Worm (Caenorhabditis elegans) whole organism, mixed stage, embryonic: ENCODE results near the gene col-80.

Source experiments
- M03D4.4 ChIP-seq: sonication (generic microtip); optimal IDR thresholded peaks from 2 replicates; lab custom pipeline; 2017; ENCODE audit warnings: mild to moderate bottlenecking, missing genetic modification characterization, missing compliant biosample characterization
- ceh-39 ChIP-seq: fragments of 150-350 bp; optimal IDR thresholded peaks from 2 replicates; lab custom pipeline; 2014; ENCODE audit warnings: missing biosample characterization, missing genetic modification characterization
- ceh-43 ChIP-seq: fragments of 200-800 bp; sonication (Bioruptor generic); optimal IDR thresholded peaks from 2 replicates; lab custom pipeline; 2018; ENCODE audit warnings: mild to moderate bottlenecking, missing genetic modification characterization, moderate library complexity, missing compliant biosample characterization
- ceh-83 ChIP-seq: fragments of 200-800 bp; sonication (Bioruptor generic); optimal IDR thresholded peaks from 2 replicates; lab custom pipeline; 2018; ENCODE audit warnings: mild to moderate bottlenecking, missing genetic modification characterization, missing compliant biosample characterization
- ces-1 ChIP-seq: fragments of 150-350 bp; optimal IDR thresholded peaks from 2 replicates; lab custom pipeline; 2014; ENCODE audit warnings: missing biosample characterization, missing genetic modification reagents, missing genetic modification characterization
- cnd-1 ChIP-seq: fragments of 200-800 bp; sonication (Bioruptor generic); optimal IDR thresholded peaks from 2 replicates; lab custom pipeline; 2018; ENCODE audit warnings: mild to moderate bottlenecking, missing genetic modification characterization, missing compliant biosample characterization
- drap-1 ChIP-seq: fragments of 200-800 bp; sonication (Bioruptor generic); optimal IDR thresholded peaks from 3 replicates; lab custom pipeline; 2018; ENCODE audit warnings: mild to moderate bottlenecking, missing genetic modification characterization, missing compliant biosample characterization
- elt-1 ChIP-seq: sonication (generic microtip); optimal IDR thresholded peaks from 2 replicates; lab custom pipeline; 2017; ENCODE audit warnings: missing genetic modification characterization, mild to moderate bottlenecking, missing compliant biosample characterization, antibody characterized with exemption, moderate library complexity, borderline replicate concordance; ENCODE audit not compliant: insufficient read depth
- elt-3 ChIP-seq: fragments of 150-350 bp; optimal IDR thresholded peaks from 2 replicates; lab custom pipeline; 2014; ENCODE audit warnings: missing biosample characterization, missing genetic modification characterization
- flh-1 ChIP-seq: fragments of 200-800 bp; sonication (Bioruptor generic); optimal IDR thresholded peaks from 2 replicates; lab custom pipeline; 2018; ENCODE audit warnings: mild to moderate bottlenecking, missing genetic modification characterization, moderate library complexity, missing compliant biosample characterization
- ham-2 ChIP-seq: fragments of 200-800 bp; sonication (Bioruptor generic); optimal IDR thresholded peaks from 2 replicates; lab custom pipeline; 2018; ENCODE audit warnings: mild to moderate bottlenecking, missing genetic modification characterization, missing compliant biosample characterization
- hlh-1 ChIP-seq: fragments of 150-350 bp; optimal IDR thresholded peaks from 2 replicates; lab custom pipeline; 2014; ENCODE audit warnings: missing biosample characterization, missing genetic modification reagents, missing genetic modification characterization
- lin-13 ChIP-seq: fragments of 150-350 bp; optimal IDR thresholded peaks from 2 replicates; lab custom pipeline; 2014; ENCODE audit warnings: missing biosample characterization, missing genetic modification characterization
- lin-32 ChIP-seq: fragments of 200-800 bp; sonication (Bioruptor generic); optimal IDR thresholded peaks from 2 replicates; lab custom pipeline; 2018; ENCODE audit warnings: mild to moderate bottlenecking, missing genetic modification characterization, missing compliant biosample characterization
- lsy-2 ChIP-seq: fragments of 150-350 bp; optimal IDR thresholded peaks from 2 replicates; lab custom pipeline; 2014; ENCODE audit warnings: missing biosample characterization, missing genetic modification characterization
- mab-5 ChIP-seq: fragments of 150-350 bp; optimal IDR thresholded peaks from 2 replicates; lab custom pipeline; 2014; ENCODE audit warnings: missing biosample characterization, missing genetic modification characterization
- mep-1 ChIP-seq: fragments of 150-350 bp; optimal IDR thresholded peaks from 2 replicates; lab custom pipeline; 2017; ENCODE audit warnings: missing biosample characterization, missing genetic modification reagents, missing genetic modification characterization, inconsistent platforms
- mls-2 ChIP-seq: sonication (generic microtip); optimal IDR thresholded peaks from 2 replicates; lab custom pipeline; 2016; ENCODE audit warnings: mild to moderate bottlenecking, missing genetic modification characterization, moderate library complexity, missing compliant biosample characterization
- nhr-12 ChIP-seq: fragments of 150-350 bp; optimal IDR thresholded peaks from 2 replicates; lab custom pipeline; 2014; ENCODE audit warnings: missing biosample characterization, missing genetic modification characterization
- nhr-2 ChIP-seq: fragments of 150-350 bp; optimal IDR thresholded peaks from 2 replicates; lab custom pipeline; 2014; ENCODE audit warnings: missing biosample characterization, missing genetic modification characterization
- nhr-237 ChIP-seq: fragments of 150-350 bp; optimal IDR thresholded peaks from 2 replicates; lab custom pipeline; 2014; ENCODE audit warnings: missing biosample characterization, missing genetic modification characterization
- nhr-28 ChIP-seq: fragments of 150-350 bp; optimal IDR thresholded peaks from 2 replicates; lab custom pipeline; 2014; ENCODE audit warnings: missing biosample characterization, missing genetic modification characterization
- unc-120 ChIP-seq: sonication (generic microtip); optimal IDR thresholded peaks from 2 replicates; lab custom pipeline; 2017; ENCODE audit warnings: missing genetic modification characterization, missing compliant biosample characterization; ENCODE audit not compliant: poor library complexity, severe bottlenecking
- unc-62 ChIP-seq: fragments of 150-350 bp; optimal IDR thresholded peaks from 2 replicates; lab custom pipeline; 2014; ENCODE audit warnings: missing biosample characterization, missing genetic modification reagents, missing genetic modification characterization
- ztf-11 ChIP-seq: fragments of 150-350 bp; optimal IDR thresholded peaks from 2 replicates; lab custom pipeline; 2014; ENCODE audit warnings: missing biosample characterization, missing genetic modification characterization

Gene col-80

ce11 chrII:10680130-10680529, 26.9 kb upstream of the col-80 start:
- TF ChIP-seq mab-5 (tag; lab: Kevin White, UChicago) = no peak
- TF ChIP-seq drap-1 (GFP tag; lab: Kevin White, UChicago) = no peak
- TF ChIP-seq ces-1 (GFP tag; lab: Kevin White, UChicago) = peak; percentile 1

DNA sequence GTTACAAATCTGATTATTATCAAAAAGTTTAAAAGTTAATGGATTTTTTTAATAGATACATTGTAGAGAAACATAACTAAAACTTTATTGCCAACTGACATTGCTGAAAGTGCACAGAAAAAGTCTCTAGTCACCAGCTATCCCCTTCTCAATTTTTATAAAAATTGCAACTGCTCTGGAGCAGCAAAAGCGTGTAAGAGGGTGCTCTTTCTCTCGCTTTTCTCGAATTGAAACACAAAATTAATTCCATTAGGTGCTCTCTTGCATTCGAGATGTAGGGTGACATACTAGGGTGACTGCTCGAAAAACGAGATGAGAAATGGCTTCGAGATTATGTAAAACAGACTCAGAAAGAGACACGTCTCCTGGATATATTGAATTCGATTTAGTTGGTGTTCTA, 26.4 kb upstream of the col-80 start:
- TF ChIP-seq nhr-12 (no peak), ces-1 (GFP tag; lab: Kevin White, UChicago) (peak; percentile 63), unc-62 (GFP tag; lab: Kevin White, UChicago) (no peak)

DNA sequence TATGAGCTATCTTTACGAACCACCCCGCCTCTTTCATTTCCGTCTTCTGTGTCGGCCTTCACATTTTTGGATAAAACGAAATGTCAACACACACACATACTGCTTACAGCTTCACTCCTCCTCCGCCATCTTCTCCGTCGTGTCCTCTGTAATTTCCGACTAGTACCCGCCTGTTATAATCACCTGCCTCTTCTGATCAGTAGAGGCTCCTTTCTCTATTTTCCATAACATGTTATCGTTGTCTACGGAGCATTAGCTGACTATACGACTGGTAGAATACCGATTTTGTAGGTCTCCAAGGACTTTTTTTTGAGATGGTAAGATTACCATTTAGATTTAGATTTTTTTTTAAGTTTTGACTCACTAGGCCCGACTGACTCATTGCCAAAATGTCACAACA, 22.0 kb upstream of the col-80 start:
- TF ChIP-seq nhr-28 (tag; lab: Kevin White, UChicago) (no peak), unc-120 (tag; lab: Kevin White, UChicago) (no peak), lin-13 (tag; lab: Kevin White, UChicago) (no peak), mls-2 (tag; lab: Kevin White, UChicago) (no peak)

ce11 chrII:10693655-10694054, 13.3 kb upstream of the col-80 start, which contains the start of gene gbh-1:
TSS of gene gbh-1 (minus strand) at chrII:10693803.
- no peak for TF ChIP-seq hlh-1 (tag; lab: Kevin White, UChicago)
- no peak for TF ChIP-seq mep-1
- no peak for TF ChIP-seq nhr-2 (tag; lab: Kevin White, UChicago)
- TF ChIP-seq lin-13 (tag; lab: Kevin White, UChicago) = no peak
- TF ChIP-seq lin-32 (GFP tag; lab: Kevin White, UChicago) = no peak
- no peak for TF ChIP-seq ceh-43 (GFP tag; lab: Kevin White, UChicago)
- TF ChIP-seq flh-1 (GFP tag; lab: Kevin White, UChicago) = no peak
- TF ChIP-seq elt-3 = no peak
- no peak for TF ChIP-seq ham-2 (GFP tag; lab: Kevin White, UChicago)
- no peak for TF ChIP-seq nhr-12
- no peak for TF ChIP-seq M03D4.4 (tag; lab: Kevin White, UChicago)
- TF ChIP-seq elt-1 = no peak
- no peak for TF ChIP-seq ceh-83 (GFP tag; lab: Kevin White, UChicago)

DNA sequence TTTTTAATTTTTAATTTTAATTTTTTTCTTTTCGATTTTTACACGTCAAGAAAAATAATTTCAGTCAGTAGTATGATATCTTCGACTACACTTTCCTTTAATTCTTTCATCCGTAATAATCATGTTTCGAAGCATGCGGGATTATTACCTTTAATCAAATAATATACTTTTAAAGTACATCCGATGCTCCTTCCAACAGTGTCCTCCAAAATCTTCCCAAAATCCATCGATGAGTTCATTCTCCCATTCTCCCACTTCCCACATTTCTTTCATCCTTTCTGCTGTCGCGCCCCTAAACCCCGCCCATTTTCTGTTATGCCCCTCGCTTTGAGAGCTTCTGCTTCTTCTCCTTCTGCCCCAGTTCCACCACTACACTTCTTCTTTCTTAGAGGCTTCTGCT, 12.3 kb upstream of the col-80 start, which contains the start of gene lgc-57:
Gene lgc-57, plus strand, starts transcription at position 301 of the 400 bp plus-strand sequence.
- no peak for TF ChIP-seq nhr-237
- TF ChIP-seq ham-2 (GFP tag; lab: Kevin White, UChicago) = no peak
- TF ChIP-seq mab-5 (tag; lab: Kevin White, UChicago) = no peak
- TF ChIP-seq ztf-11 (tag; lab: Kevin White, UChicago) = no peak
- TF ChIP-seq drap-1 (GFP tag; lab: Kevin White, UChicago) = no peak
- TF ChIP-seq unc-62 (GFP tag; lab: Kevin White, UChicago) = no peak
- TF ChIP-seq flh-1 (GFP tag; lab: Kevin White, UChicago) = no peak
- TF ChIP-seq elt-1 = no peak

DNA sequence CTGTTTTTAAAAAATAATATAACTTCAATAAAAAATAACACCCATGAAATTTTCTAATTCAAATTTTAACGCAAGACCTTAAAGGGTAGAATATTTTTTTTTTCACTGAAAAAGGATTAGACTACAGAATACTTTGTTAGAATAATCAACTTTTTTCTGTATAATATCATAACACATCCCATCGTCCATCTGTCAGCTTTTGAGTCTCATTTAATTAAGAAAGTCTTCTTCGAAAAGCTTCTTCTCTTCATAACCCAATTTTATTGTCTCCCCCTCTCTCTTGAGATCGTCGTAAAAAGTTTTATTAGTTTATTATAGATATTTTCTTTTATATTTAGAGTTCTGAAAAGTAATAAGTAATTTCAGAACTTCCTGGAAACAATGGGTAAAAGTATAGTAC, 10.9 kb upstream of the col-80 start:
- no peak for TF ChIP-seq elt-3
- no peak for TF ChIP-seq lsy-2 (tag; lab: Kevin White, UChicago)
- TF ChIP-seq ces-1 (GFP tag; lab: Kevin White, UChicago) = peak; percentile 96
- no peak for TF ChIP-seq nhr-2 (tag; lab: Kevin White, UChicago)
- TF ChIP-seq drap-1 (GFP tag; lab: Kevin White, UChicago) = no peak

- no peak for TF ChIP-seq nhr-12
- TF ChIP-seq cnd-1 (tag; lab: Kevin White, UChicago) = no peak
- no peak for TF ChIP-seq unc-62 (GFP tag; lab: Kevin White, UChicago)
- TF ChIP-seq mep-1 = no peak
- no peak for TF ChIP-seq nhr-237
- no peak for TF ChIP-seq lsy-2 (tag; lab: Kevin White, UChicago)
- no peak for TF ChIP-seq mab-5 (tag; lab: Kevin White, UChicago)
- TF ChIP-seq ceh-39 (tag; lab: Kevin White, UChicago) = no peak
These were observed 3.2 kb upstream of the col-80 start, which contains the start of gene col-79 for ce11 chrII:10703594-10704384. TSS of gene col-79 (plus strand) at chrII:10703613.
